Fruit fly (Drosophila melanogaster) whole organism, embryonic: ENCODE measurements around the gene CG32650.

Source experiments
- Abd-B ChIP-seq: fragments of 200-800 bp; sonication (Bioruptor generic); optimal IDR thresholded peaks from 2 replicates; lab custom pipeline; 2018; ENCODE audit warnings: missing biosample characterization, mild to moderate bottlenecking, missing genetic modification characterization, moderate library complexity
- Blimp-1 ChIP-seq: fragments of 200-800 bp; sonication (Bioruptor generic); optimal IDR thresholded peaks from 3 replicates; lab custom pipeline; 2018; ENCODE audit warnings: missing biosample characterization, missing genetic modification characterization, mild to moderate bottlenecking, moderate library complexity, missing genetic modification reagents
- CG10321 ChIP-seq: fragments of 200-800 bp; sonication (Bioruptor generic); IDR thresholded peaks from 2 replicates; pipeline ENCODE4 v1.3.6; 2022; ENCODE audit warnings: missing biosample characterization, missing genetic modification characterization
- CG6272 ChIP-seq: fragments of 200-800 bp; sonication (Bioruptor generic); IDR thresholded peaks from 2 replicates; pipeline ENCODE4 v1.3.6; 2022; ENCODE audit warnings: missing biosample characterization, missing genetic modification characterization
- CHES-1-like ChIP-seq: fragments of 200-800 bp; sonication (Bioruptor generic); optimal IDR thresholded peaks from 2 replicates; lab custom pipeline; 2016; ENCODE audit warnings: missing biosample characterization, missing genetic modification characterization
- D19A ChIP-seq: fragments of 200-800 bp; optimal IDR thresholded peaks from 3 replicates; lab custom pipeline; 2019; ENCODE audit warnings: missing biosample characterization, mild to moderate bottlenecking, missing genetic modification characterization, moderate library complexity
- E2f1 ChIP-seq: fragments of 200-800 bp; sonication (Bioruptor generic); IDR thresholded peaks from 2 replicates; pipeline ENCODE4 v1.3.6; 2022; ENCODE audit warnings: missing biosample characterization, missing genetic modification characterization
- Gug ChIP-seq: fragments of 200-800 bp; sonication (Bioruptor generic); IDR thresholded peaks from 4 replicates; pipeline ENCODE4 v1.3.6; 2022; ENCODE audit warnings: missing biosample characterization, missing genetic modification characterization
- Hr39 ChIP-seq: fragments of >200 bp; optimal IDR thresholded peaks from 2 replicates; lab custom pipeline; 2017
- nmo ChIP-seq: fragments of 200-800 bp; sonication (Bioruptor generic); optimal IDR thresholded peaks from 2 replicates; lab custom pipeline; 2018; ENCODE audit warnings: missing biosample characterization, mild to moderate bottlenecking, missing genetic modification characterization, moderate library complexity
- oc ChIP-seq: fragments of 200-800 bp; sonication (Bioruptor generic); optimal IDR thresholded peaks from 2 replicates; lab custom pipeline; 2018; ENCODE audit warnings: missing biosample characterization, mild to moderate bottlenecking, missing genetic modification characterization, moderate library complexity
- psq ChIP-seq: fragments of 200-800 bp; sonication (Bioruptor generic); optimal IDR thresholded peaks from 2 replicates; lab custom pipeline; 2017; ENCODE audit warnings: missing biosample characterization, missing genetic modification characterization
- toy ChIP-seq: fragments of 200-800 bp; sonication (Bioruptor generic); IDR thresholded peaks from 2 replicates; pipeline ENCODE4 v1.3.6; 2022; ENCODE audit warnings: missing biosample characterization, missing genetic modification characterization

DNA sequence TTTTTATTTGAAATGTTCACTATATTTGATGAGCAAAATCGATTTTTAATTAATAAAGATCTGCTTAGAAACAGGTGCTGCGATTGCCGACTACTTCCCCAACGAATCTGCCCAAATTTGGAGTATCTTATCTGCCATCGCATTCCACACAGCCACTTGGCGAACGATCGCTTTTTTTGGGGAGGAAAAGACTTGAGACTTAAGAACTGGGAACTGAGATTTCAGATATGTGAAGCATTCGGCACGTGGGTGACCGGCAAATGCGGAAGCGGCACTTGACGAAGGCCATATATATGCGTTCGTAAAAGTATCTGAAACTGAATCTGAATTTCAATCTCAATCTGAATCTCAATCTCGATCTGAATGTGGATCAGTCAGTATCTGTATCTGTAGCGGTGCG lies 4.5 kb downstream of the CG32650 start:
- TF ChIP-seq CG6272 (GFP tag; lab: Robert Waterston, UW) (no peak), Blimp-1 (no peak), Abd-B (no peak), CHES-1-like (GFP tag; lab: Kevin White, UChicago) (no peak), Hr39 (no peak), Gug (GFP tag; lab: Robert Waterston, UW) (no peak), CG10321 (GFP tag; lab: Robert Waterston, UW) (no peak), E2f1 (GFP tag; lab: Robert Waterston, UW) (no peak), oc (tag; lab: Kevin White, UChicago) (no peak), psq (GFP tag; lab: Kevin White, UChicago) (no peak), toy (GFP tag; lab: Robert Waterston, UW) (no peak), nmo (no peak), D19A (no peak)
